Fruit fly (Drosophila melanogaster) whole organism, embryonic: ENCODE measurements around the gene CG6788.

Experiments used
- Atf6 ChIP-seq: fragments of 200-800 bp; sonication (Bioruptor generic); IDR thresholded peaks from 2 replicates; pipeline ENCODE4 v1.3.6; 2022; ENCODE audit warnings: missing biosample characterization, missing genetic modification characterization
- Bdp1 ChIP-seq: fragments of 200-800 bp; sonication (Bioruptor generic); optimal IDR thresholded peaks from 3 replicates; lab custom pipeline; 2016; ENCODE audit warnings: missing biosample characterization, missing genetic modification characterization
- CG1024 ChIP-seq: fragments of 200-800 bp; sonication (Bioruptor generic); IDR thresholded peaks from 2 replicates; pipeline ENCODE4 v1.3.6; 2022; ENCODE audit warnings: missing biosample characterization, missing genetic modification characterization
- CG11456 ChIP-seq: fragments of 200-800 bp; sonication (Bioruptor generic); IDR thresholded peaks from 3 replicates; pipeline ENCODE4 v1.3.6; 2022; ENCODE audit warnings: missing biosample characterization, missing genetic modification characterization
- CG11560 ChIP-seq: fragments of 200-800 bp; sonication (Bioruptor generic); IDR thresholded peaks from 3 replicates; pipeline ENCODE4 v1.3.6; 2022; ENCODE audit warnings: missing biosample characterization, missing genetic modification characterization
- CG11723 ChIP-seq: fragments of 200-800 bp; sonication (Bioruptor generic); optimal IDR thresholded peaks from 2 replicates; lab custom pipeline; 2017; ENCODE audit warnings: missing biosample characterization, mild to moderate bottlenecking, missing genetic modification characterization
- CG12744 ChIP-seq: fragments of 200-800 bp; sonication (Bioruptor generic); optimal IDR thresholded peaks from 2 replicates; lab custom pipeline; 2016; ENCODE audit warnings: missing biosample characterization, missing genetic modification characterization
- CG13287 ChIP-seq: fragments of 200-800 bp; sonication (Bioruptor generic); IDR thresholded peaks from 2 replicates; pipeline ENCODE4 v1.3.6; 2022; ENCODE audit warnings: missing biosample characterization, missing genetic modification characterization; ENCODE audit not compliant: partially characterized antibody
- CG14014 ChIP-seq: fragments of 200-800 bp; sonication (Bioruptor generic); IDR thresholded peaks from 2 replicates; pipeline ENCODE4 v1.3.6; 2022; ENCODE audit warnings: missing biosample characterization, missing genetic modification characterization
- CG15514 ChIP-seq: fragments of 200-800 bp; sonication (Bioruptor generic); optimal IDR thresholded peaks from 3 replicates; lab custom pipeline; 2017; ENCODE audit warnings: missing biosample characterization, missing genetic modification characterization, mild to moderate bottlenecking, moderate library complexity, missing genetic modification reagents
- CG18262 ChIP-seq: fragments of 200-800 bp; optimal IDR thresholded peaks from 3 replicates; lab custom pipeline; 2019; ENCODE audit warnings: missing biosample characterization, mild to moderate bottlenecking, missing genetic modification characterization, moderate library complexity
- CG2116 ChIP-seq: fragments of 200-800 bp; sonication (Bioruptor generic); optimal IDR thresholded peaks from 3 replicates; lab custom pipeline; 2018; ENCODE audit warnings: missing biosample characterization, mild to moderate bottlenecking, missing genetic modification characterization
- CG31388 ChIP-seq: fragments of 200-800 bp; sonication (Bioruptor generic); optimal IDR thresholded peaks from 2 replicates; lab custom pipeline; 2016; ENCODE audit warnings: missing biosample characterization, missing genetic modification characterization
- CG34376 ChIP-seq: fragments of 200-800 bp; sonication (Bioruptor generic); optimal IDR thresholded peaks from 2 replicates; lab custom pipeline; 2018; ENCODE audit warnings: missing biosample characterization, mild to moderate bottlenecking, missing genetic modification characterization
- CG4328 ChIP-seq: fragments of 200-800 bp; sonication (Bioruptor generic); optimal IDR thresholded peaks from 3 replicates; lab custom pipeline; 2017; ENCODE audit warnings: missing biosample characterization, missing genetic modification reagents, missing genetic modification characterization
- CG8089 ChIP-seq: fragments of 200-800 bp; sonication (Bioruptor generic); optimal IDR thresholded peaks from 3 replicates; lab custom pipeline; 2016; ENCODE audit warnings: missing biosample characterization, missing genetic modification characterization
- CG8924 ChIP-seq: fragments of 200-800 bp; optimal IDR thresholded peaks from 3 replicates; lab custom pipeline; 2019; ENCODE audit warnings: missing biosample characterization, mild to moderate bottlenecking, missing genetic modification characterization, moderate library complexity
- CG9609 ChIP-seq: fragments of 200-800 bp; sonication (Bioruptor generic); optimal IDR thresholded peaks from 3 replicates; lab custom pipeline; 2016; ENCODE audit warnings: missing biosample characterization, missing genetic modification characterization
- CrebB ChIP-seq: fragments of 200-800 bp; sonication (Bioruptor generic); optimal IDR thresholded peaks from 3 replicates; lab custom pipeline; 2018; ENCODE audit warnings: missing biosample characterization, mild to moderate bottlenecking, missing genetic modification characterization
- Dbx ChIP-seq: fragments of 200-800 bp; sonication (Bioruptor generic); IDR thresholded peaks from 3 replicates; pipeline ENCODE4 v1.3.6; 2022; ENCODE audit warnings: missing biosample characterization, missing genetic modification characterization
- Doc3 ChIP-seq: fragments of 200-800 bp; sonication (Bioruptor generic); IDR thresholded peaks from 3 replicates; pipeline ENCODE4 v1.3.6; 2022; ENCODE audit warnings: missing biosample characterization, missing genetic modification characterization; ENCODE audit not compliant: partially characterized antibody
- Fer2 ChIP-seq: fragments of 200-800 bp; sonication (Bioruptor generic); optimal IDR thresholded peaks from 2 replicates; lab custom pipeline; 2018; ENCODE audit warnings: missing biosample characterization, mild to moderate bottlenecking, missing genetic modification characterization, moderate library complexity
- H15 ChIP-seq: fragments of 200-800 bp; sonication (Bioruptor generic); IDR thresholded peaks from 3 replicates; pipeline ENCODE4 v1.3.6; 2022; ENCODE audit warnings: missing biosample characterization, missing genetic modification characterization
- HHEX ChIP-seq: fragments of 200-800 bp; sonication (Bioruptor generic); optimal IDR thresholded peaks from 3 replicates; lab custom pipeline; 2017; ENCODE audit warnings: missing biosample characterization, mild to moderate bottlenecking, missing genetic modification characterization, missing genetic modification reagents
- HLH54F ChIP-seq: fragments of 200-800 bp; sonication (Bioruptor generic); optimal IDR thresholded peaks from 3 replicates; lab custom pipeline; 2016; ENCODE audit warnings: missing biosample characterization, missing genetic modification characterization
- Jarid2 ChIP-seq: fragments of 200-800 bp; sonication (Bioruptor generic); optimal IDR thresholded peaks from 3 replicates; lab custom pipeline; 2017; ENCODE audit warnings: mild to moderate bottlenecking, missing biosample characterization, missing genetic modification reagents, missing genetic modification characterization
- Lhr ChIP-seq: fragments of 200-800 bp; sonication (Bioruptor generic); optimal IDR thresholded peaks from 3 replicates; lab custom pipeline; 2017; ENCODE audit warnings: mild to moderate bottlenecking, missing biosample characterization, missing genetic modification reagents, missing genetic modification characterization
- Myb ChIP-seq: fragments of 200-800 bp; sonication (Bioruptor generic); optimal IDR thresholded peaks from 2 replicates; lab custom pipeline; 2016; ENCODE audit warnings: missing biosample characterization, missing genetic modification characterization
- Scr ChIP-seq: fragments of 200-800 bp; sonication (Bioruptor generic); IDR thresholded peaks from 2 replicates; pipeline ENCODE4 v1.3.6; 2022; ENCODE audit warnings: missing biosample characterization, missing genetic modification characterization; ENCODE audit not compliant: partially characterized antibody
- amos ChIP-seq: fragments of 200-800 bp; sonication (Bioruptor generic); IDR thresholded peaks from 2 replicates; pipeline ENCODE4 v1.3.6; 2022; ENCODE audit warnings: missing biosample characterization, missing genetic modification characterization; ENCODE audit not compliant: partially characterized antibody
- bowl ChIP-seq: fragments of 200-800 bp; sonication (Bioruptor generic); IDR thresholded peaks from 2 replicates; pipeline ENCODE4 v1.3.6; 2022; ENCODE audit warnings: missing biosample characterization, missing genetic modification characterization
- disco-r ChIP-seq: fragments of 200-800 bp; sonication (Bioruptor generic); optimal IDR thresholded peaks from 2 replicates; lab custom pipeline; 2016; ENCODE audit warnings: missing biosample characterization, missing genetic modification characterization
- dysf ChIP-seq: fragments of 200-800 bp; sonication (Bioruptor generic); IDR thresholded peaks from 3 replicates; pipeline ENCODE4 v1.3.6; 2022; ENCODE audit warnings: missing biosample characterization, missing genetic modification characterization
- ems ChIP-seq: fragments of 200-800 bp; sonication (Bioruptor generic); optimal IDR thresholded peaks from 3 replicates; lab custom pipeline; 2016; ENCODE audit warnings: missing biosample characterization, missing genetic modification characterization
- en ChIP-seq: fragments of 200-800 bp; sonication (Bioruptor generic); optimal IDR thresholded peaks from 2 replicates; lab custom pipeline; 2016; ENCODE audit warnings: missing biosample characterization, missing genetic modification characterization
- ftz-f1 ChIP-seq: fragments of 200-800 bp; sonication (Bioruptor generic); optimal IDR thresholded peaks from 2 replicates; lab custom pipeline; 2016; ENCODE audit warnings: missing biosample characterization, missing genetic modification characterization
- gcm2 ChIP-seq: fragments of 200-800 bp; sonication (Bioruptor generic); optimal IDR thresholded peaks from 2 replicates; lab custom pipeline; 2016; ENCODE audit warnings: missing biosample characterization, missing genetic modification characterization
- grn ChIP-seq: fragments of 200-800 bp; sonication (Bioruptor generic); optimal IDR thresholded peaks from 3 replicates; lab custom pipeline; 2017; ENCODE audit warnings: missing biosample characterization, missing genetic modification characterization
- insv ChIP-seq, 2 experiments: fragments of 200-800 bp; sonication (Bioruptor generic); optimal IDR thresholded peaks; 3 replicates each; lab custom pipeline; 2016 to 2018; ENCODE audit warnings: missing biosample characterization in 2 of 2, missing genetic modification characterization in 2 of 2
- mam ChIP-seq: fragments of 200-800 bp; sonication (Bioruptor generic); optimal IDR thresholded peaks from 3 replicates; lab custom pipeline; 2016; ENCODE audit warnings: missing biosample characterization, missing genetic modification characterization
- nom ChIP-seq: fragments of 200-800 bp; sonication (Bioruptor generic); optimal IDR thresholded peaks from 2 replicates; lab custom pipeline; 2017; ENCODE audit warnings: missing biosample characterization, missing genetic modification characterization, mild to moderate bottlenecking, moderate library complexity, missing genetic modification reagents
- org-1 ChIP-seq: fragments of 200-800 bp; sonication (Bioruptor generic); optimal IDR thresholded peaks from 2 replicates; lab custom pipeline; 2017; ENCODE audit warnings: missing biosample characterization, missing genetic modification characterization
- psq ChIP-seq: fragments of 200-800 bp; sonication (Bioruptor generic); optimal IDR thresholded peaks from 2 replicates; lab custom pipeline; 2017; ENCODE audit warnings: missing biosample characterization, missing genetic modification characterization
- ro ChIP-seq: fragments of 200-800 bp; sonication (Bioruptor generic); IDR thresholded peaks from 2 replicates; pipeline ENCODE4 v1.3.6; 2022; ENCODE audit warnings: missing biosample characterization, missing genetic modification characterization
- tin ChIP-seq: fragments of 200-800 bp; sonication (Bioruptor generic); optimal IDR thresholded peaks from 3 replicates; lab custom pipeline; 2016; ENCODE audit warnings: missing biosample characterization, missing genetic modification characterization
- tio ChIP-seq: fragments of 200-800 bp; sonication (Bioruptor generic); optimal IDR thresholded peaks from 2 replicates; lab custom pipeline; 2017; ENCODE audit warnings: missing biosample characterization, missing genetic modification characterization, inconsistent platforms
- toy ChIP-seq: fragments of 200-800 bp; sonication (Bioruptor generic); IDR thresholded peaks from 2 replicates; pipeline ENCODE4 v1.3.6; 2022; ENCODE audit warnings: missing biosample characterization, missing genetic modification characterization
- vfl ChIP-seq: fragments of 200-800 bp; sonication (Bioruptor generic); optimal IDR thresholded peaks from 2 replicates; lab custom pipeline; 2016; ENCODE audit warnings: missing biosample characterization, missing genetic modification characterization
- vnd ChIP-seq: fragments of 200-800 bp; sonication (Bioruptor generic); IDR thresholded peaks from 3 replicates; pipeline ENCODE4 v1.3.6; 2022; ENCODE audit warnings: missing biosample characterization, missing genetic modification characterization; ENCODE audit not compliant: partially characterized antibody

Gene CG6788

DNA sequence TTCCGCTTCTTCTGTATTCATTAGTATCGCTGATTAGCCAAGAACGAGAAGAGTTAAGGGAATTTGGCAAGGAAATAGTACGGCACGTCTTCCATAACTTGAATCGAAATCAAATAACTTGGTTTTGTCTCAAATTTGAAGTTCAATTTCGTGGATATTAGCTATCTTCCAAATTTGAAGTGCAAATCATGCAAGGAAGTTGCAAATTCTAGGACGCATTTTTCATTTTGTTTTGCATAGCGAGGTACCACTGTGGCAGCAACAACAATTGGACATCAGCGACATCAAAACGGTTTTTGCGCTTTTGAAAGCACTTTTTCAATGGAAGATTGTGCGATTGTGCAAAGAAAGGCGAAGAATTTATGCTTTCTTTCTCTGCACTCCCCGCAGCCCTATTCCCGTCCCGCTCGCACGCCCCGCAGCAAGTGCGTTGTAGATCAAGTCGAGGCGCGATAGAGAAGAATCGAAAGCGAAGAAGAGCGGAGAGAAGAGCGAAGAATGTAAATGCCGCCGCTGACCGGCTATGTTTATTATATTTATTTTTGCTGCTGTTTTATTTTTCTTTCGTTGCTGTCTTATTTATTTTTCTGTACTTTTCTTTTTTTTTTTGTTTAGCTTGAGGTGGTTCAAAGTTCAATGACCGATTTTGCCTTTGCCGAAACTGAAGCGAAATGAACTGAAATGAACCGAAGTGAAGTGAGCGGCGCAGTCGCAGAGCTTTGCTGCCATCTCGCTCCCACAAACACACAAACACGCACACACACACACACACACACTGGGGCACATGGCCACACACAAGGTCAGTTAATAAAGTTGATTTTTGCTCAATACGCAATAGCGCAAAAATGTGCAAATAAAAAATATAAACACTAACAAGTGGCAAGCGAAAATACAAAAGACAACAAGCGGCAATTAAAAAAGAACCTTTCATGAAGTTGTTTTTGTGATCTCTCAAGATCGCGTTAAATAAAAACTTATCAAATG lies 6.5 kb upstream of the CG6788 start (continued):
- TF ChIP-seq CG4328 (GFP tag; lab: Kevin White, UChicago) (no peak), CG18262 (tag; lab: Kevin White, UChicago) (peak; percentile 22), mam (peak; percentile 78), Jarid2 (GFP tag; lab: Kevin White, UChicago) (no peak), Lhr (GFP tag; lab: Kevin White, UChicago) (no peak), CG11723 (GFP tag; lab: Kevin White, UChicago) (no peak), nom (GFP tag; lab: Kevin White, UChicago) (peak; percentile 71), tio (peak; percentile 44), disco-r (GFP tag; lab: Kevin White, UChicago) (no peak), vnd (GFP tag; lab: Robert Waterston, UW) (no peak), CG8924 (tag; lab: Kevin White, UChicago) (peak; percentile 21), gcm2 (GFP tag; lab: Kevin White, UChicago) (no peak), insv (GFP tag; optimal IDR thresholded peaks at IDR 0.05; lab: Kevin White, UChicago) (no peak), CG31388 (GFP tag; lab: Kevin White, UChicago) (no peak), grn (GFP tag; lab: Kevin White, UChicago) (no peak), CG14014 (0 out of 2 replicates have a peak, but pooled peaks have one; percentile 20), Scr (GFP tag; lab: Robert Waterston, UW) (no peak), dysf (GFP tag; lab: Robert Waterston, UW) (peak; percentile 71; the same call in 2 of the 3 replicates), ems (GFP tag; lab: Kevin White, UChicago) (peak; percentile 23), CG11456 (GFP tag; lab: Robert Waterston, UW) (0 out of 3 replicates have a peak, but pooled peaks have one; percentile 67), Atf6 (GFP tag; lab: Robert Waterston, UW) (peak; percentile 61; the same call in 1 of the 2 replicates), Dbx (GFP tag; lab: Robert Waterston, UW) (peak; percentile 72; the same call in 2 of the 3 replicates), Doc3 (no peak), ro (GFP tag; lab: Robert Waterston, UW) (no peak), H15 (GFP tag; lab: Robert Waterston, UW) (no peak), CG8089 (no peak), HLH54F (GFP tag; lab: Kevin White, UChicago) (peak; percentile 48), Myb (GFP tag; lab: Kevin White, UChicago) (peak; percentile 44), tin (GFP tag; lab: Kevin White, UChicago) (peak; percentile 32), amos (GFP tag; lab: Robert Waterston, UW) (no peak), CrebB (tag; lab: Kevin White, UChicago) (no peak), psq (GFP tag; lab: Kevin White, UChicago) (no peak), vfl (GFP tag; lab: Kevin White, UChicago) (peak; percentile 28), CG9609 (GFP tag; lab: Kevin White, UChicago) (peak; percentile 66), CG2116 (GFP tag; lab: Kevin White, UChicago) (no peak), org-1 (no peak), CG13287 (GFP tag; lab: Robert Waterston, UW) (no peak), Fer2 (peak; percentile 27), CG34376 (GFP tag; lab: Kevin White, UChicago) (no peak), CG12744 (GFP tag; lab: Kevin White, UChicago) (no peak), CG15514 (peak; percentile 25), CG1024 (GFP tag; lab: Robert Waterston, UW) (no peak), en (GFP tag; lab: Kevin White, UChicago) (no peak), bowl (GFP tag; lab: Robert Waterston, UW) (no peak), CG11560 (tag; lab: Robert Waterston, UW) (no peak), ftz-f1 (GFP tag; lab: Kevin White, UChicago) (peak; percentile 1), toy (no peak), Bdp1 (no peak), HHEX (GFP tag; lab: Kevin White, UChicago) (peak; percentile 5)
